Fruit fly (Drosophila melanogaster): ENCODE results near the gene Sdic3.
"Not testable (repeated sequence)": the region's sequence is repeated elsewhere in the genome, so short reads cannot be mapped to it uniquely, and the experiment has no call there.

Gene Sdic3

dm6 chrX:20194127-20194526 is at the start of gene Sdic3:
TSS of gene Sdic3 (minus strand) at chrX:20194227.
- TF ChIP-seq EcR (GFP tag; optimal IDR thresholded peaks at IDR 0.05); usp (GFP tag; optimal IDR thresholded peaks at IDR 0.05); psq (optimal IDR thresholded peaks at IDR 0.05): not testable (repeated sequence)

dm6 chrX:20243274-20243839 is 49.3 kb upstream of the Sdic3 start:
- no peak for TF ChIP-seq usp (GFP tag; optimal IDR thresholded peaks at IDR 0.05)
- TF ChIP-seq pan (optimal IDR thresholded peaks at IDR 0.05), result no peak
- no peak for TF ChIP-seq psq (optimal IDR thresholded peaks at IDR 0.05)
- no peak for TF ChIP-seq CG8478 (optimal IDR thresholded peaks at IDR 0.05)
- TF ChIP-seq Dll (optimal IDR thresholded peaks at IDR 0.05), result no peak
- TF ChIP-seq EcR (GFP tag; optimal IDR thresholded peaks at IDR 0.05), result no peak

- TF ChIP-seq EcR (GFP tag; optimal IDR thresholded peaks at IDR 0.05) (no peak), usp (GFP tag; optimal IDR thresholded peaks at IDR 0.05) (no peak), CG8478 (optimal IDR thresholded peaks at IDR 0.05) (no peak), psq (optimal IDR thresholded peaks at IDR 0.05) (no peak), pan (optimal IDR thresholded peaks at IDR 0.05) (no peak), Dll (optimal IDR thresholded peaks at IDR 0.05) (no peak)
Measured at dm6 chrX:20240518-20241186, 46.6 kb upstream of the Sdic3 start.

- no peak for TF ChIP-seq EcR (GFP tag; optimal IDR thresholded peaks at IDR 0.05)
- TF ChIP-seq usp (GFP tag; optimal IDR thresholded peaks at IDR 0.05), result no peak
- TF ChIP-seq Dll (optimal IDR thresholded peaks at IDR 0.05), result no peak
- TF ChIP-seq pan (optimal IDR thresholded peaks at IDR 0.05), result no peak
Measured at dm6 chrX:20239608-20239941, 45.5 kb upstream of the Sdic3 start, which contains the start of gene obst-A. TSS of gene obst-A (plus strand) at chrX:20239855.

- no peak for TF ChIP-seq pan (optimal IDR thresholded peaks at IDR 0.05)
- TF ChIP-seq psq (optimal IDR thresholded peaks at IDR 0.05), result no peak
- no peak for TF ChIP-seq CG8478 (optimal IDR thresholded peaks at IDR 0.05)
- no peak for TF ChIP-seq usp (GFP tag; optimal IDR thresholded peaks at IDR 0.05)
- TF ChIP-seq Dll (optimal IDR thresholded peaks at IDR 0.05), result no peak
- TF ChIP-seq EcR (GFP tag; optimal IDR thresholded peaks at IDR 0.05), result no peak
Measured at dm6 chrX:20238736-20239607, 44.9 kb upstream of the Sdic3 start.

DNA sequence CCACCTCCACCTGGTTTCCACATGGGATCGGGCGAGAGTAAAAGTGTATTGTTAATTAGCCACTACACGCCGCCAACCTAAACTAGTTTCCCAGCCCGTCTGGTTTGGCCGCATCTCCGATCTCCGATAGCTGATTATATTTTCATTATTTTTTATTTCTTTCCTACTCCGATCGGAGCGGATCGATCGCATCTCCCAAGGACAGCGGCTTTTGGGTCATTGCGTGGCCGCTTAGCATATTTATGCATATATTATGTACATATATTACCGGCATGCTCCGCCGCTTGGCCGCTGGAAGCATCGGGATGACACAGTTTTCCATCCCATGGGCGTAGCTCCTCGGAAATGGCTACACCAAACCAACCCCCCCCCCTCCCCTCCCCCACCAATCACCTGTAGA is 43.9 kb upstream of the Sdic3 start:
- TF ChIP-seq psq (optimal IDR thresholded peaks at IDR 0.05) (no peak), CG8478 (optimal IDR thresholded peaks at IDR 0.05) (no peak), usp (GFP tag; optimal IDR thresholded peaks at IDR 0.05) (no peak), Dll (optimal IDR thresholded peaks at IDR 0.05) (no peak)

dm6 chrX:20235794-20236513 is 41.9 kb upstream of the Sdic3 start, which contains the start of gene sw:
TSS of gene sw (minus strand) at chrX:20236382.
- TF ChIP-seq pan (optimal IDR thresholded peaks at IDR 0.05) (no peak), usp (GFP tag; optimal IDR thresholded peaks at IDR 0.05) (no peak)

DNA sequence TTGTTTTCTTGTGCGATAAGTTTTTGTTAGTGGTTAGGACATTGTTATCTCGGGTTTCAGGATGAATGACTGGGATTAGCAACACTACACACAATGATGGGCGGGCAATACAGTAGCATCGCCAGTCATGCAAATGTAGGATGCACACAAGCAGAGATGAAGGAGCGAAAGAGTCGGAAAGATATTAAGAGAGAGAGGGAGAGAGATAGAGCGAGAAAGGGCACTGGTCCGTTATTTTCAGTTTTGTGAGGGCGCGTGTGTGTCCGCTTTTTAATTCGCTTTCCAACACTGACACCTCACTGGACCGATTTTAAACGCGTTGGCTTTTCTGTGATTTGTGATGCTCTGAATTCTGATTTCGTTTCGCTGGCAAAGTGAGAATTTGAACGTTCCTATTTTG is 37.6 kb upstream of the Sdic3 start:
- no peak for TF ChIP-seq Dll (optimal IDR thresholded peaks at IDR 0.05)
- TF ChIP-seq CG8478 (optimal IDR thresholded peaks at IDR 0.05), result no peak
- no peak for TF ChIP-seq usp (GFP tag; optimal IDR thresholded peaks at IDR 0.05)
- TF ChIP-seq psq (optimal IDR thresholded peaks at IDR 0.05), result no peak
- TF ChIP-seq EcR (GFP tag; optimal IDR thresholded peaks at IDR 0.05), result no peak
- no peak for TF ChIP-seq pan (optimal IDR thresholded peaks at IDR 0.05)

DNA sequence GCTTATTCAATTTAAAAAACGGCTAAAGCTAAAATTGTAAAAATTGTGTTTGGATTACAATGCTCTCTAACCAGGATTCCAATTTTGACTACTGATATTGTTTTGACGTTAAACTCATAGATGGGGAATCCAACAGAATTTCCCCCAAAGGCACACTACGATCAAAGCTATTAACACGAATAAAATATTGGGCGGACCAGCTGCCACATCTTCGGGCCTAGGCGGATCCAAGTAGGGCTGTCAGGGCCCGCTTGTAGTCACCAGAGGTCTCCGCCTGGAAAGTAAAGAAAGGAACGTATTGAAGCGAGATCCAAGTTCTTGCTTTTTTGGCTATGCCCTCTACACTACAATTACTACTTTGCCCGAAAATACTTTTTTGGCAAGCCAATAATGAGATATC is 30.9 kb upstream of the Sdic3 start, which contains the start of gene Sdic4:
Gene Sdic4, minus strand, starts transcription at position 101 of the 400 bp plus-strand sequence.
- TF ChIP-seq psq, Dll, pan (optimal IDR thresholded peaks at IDR 0.05): not testable (repeated sequence)

dm6 chrX:20217159-20217558 is 23.1 kb upstream of the Sdic3 start, which contains the start of gene SdicC:
TSS of gene SdicC (minus strand) at chrX:20217259.
- not testable (repeated sequence) for TF ChIP-seq pan (optimal IDR thresholded peaks at IDR 0.05); Dll (optimal IDR thresholded peaks at IDR 0.05); EcR (GFP tag; optimal IDR thresholded peaks at IDR 0.05)

DNA sequence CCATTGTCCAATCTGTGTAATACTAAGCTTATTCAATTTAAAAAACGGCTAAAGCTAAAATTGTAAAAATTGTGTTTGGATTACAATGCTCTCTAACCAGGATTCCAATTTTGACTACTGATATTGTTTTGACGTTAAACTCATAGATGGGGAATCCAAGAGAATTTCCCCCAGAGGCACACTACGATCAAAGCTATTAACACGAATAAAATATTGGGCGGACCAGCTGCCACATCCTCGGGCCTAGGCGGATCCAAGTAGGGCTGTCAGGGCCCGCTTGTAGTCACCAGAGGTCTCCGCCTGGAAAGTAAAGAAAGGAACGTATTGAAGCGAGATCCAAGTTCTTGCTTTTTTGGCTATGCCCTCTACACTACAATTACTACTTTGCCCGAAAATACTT is 15.5 kb upstream of the Sdic3 start, which contains the start of gene SdicB:
Gene SdicB, minus strand, starts transcription at position 101 of the 400 bp plus-strand sequence.
- not testable (repeated sequence) for TF ChIP-seq psq (optimal IDR thresholded peaks at IDR 0.05); EcR (GFP tag; optimal IDR thresholded peaks at IDR 0.05); usp (GFP tag; optimal IDR thresholded peaks at IDR 0.05)

dm6 chrX:20201833-20202232 is 7.8 kb upstream of the Sdic3 start, which contains the start of gene SdicA:
TSS of gene SdicA (minus strand) at chrX:20201933.
- TF ChIP-seq EcR (GFP tag; optimal IDR thresholded peaks at IDR 0.05); usp (GFP tag; optimal IDR thresholded peaks at IDR 0.05); psq (optimal IDR thresholded peaks at IDR 0.05): not testable (repeated sequence)

Measured in whole organism.